Fruit fly (Drosophila melanogaster): ENCODE results near the gene CG13994.

Gene CG13994

dm6 chr2L:6047528-6048160, 15.1 kb upstream of the CG13994 start, which contains the start of gene IPIP:
Gene IPIP (plus strand): TSS chr2L:6048002.
- peak in 1 of 2 experiments; percentile 38 for TF ChIP-seq CTCF (optimal IDR thresholded peaks at IDR 0.05)
- TF ChIP-seq CG8478 (optimal IDR thresholded peaks at IDR 0.05) = no peak

- TF ChIP-seq CTCF (optimal IDR thresholded peaks at IDR 0.05) (no peak), CG8478 (optimal IDR thresholded peaks at IDR 0.05) (no peak)
Measured at dm6 chr2L:6048542-6048941, 14.2 kb upstream of the CG13994 start, which contains the start of the genes CG34179 and slmo. Gene CG34179 (minus strand): TSS chr2L:6048706. Gene slmo (minus strand): TSS chr2L:6048706.

- TF ChIP-seq CG8478 (optimal IDR thresholded peaks at IDR 0.05) (no peak), CTCF (optimal IDR thresholded peaks at IDR 0.05) (peak in 1 of 2 experiments; percentile 20)
Measured at dm6 chr2L:6050575-6050974, 12.2 kb upstream of the CG13994 start, which contains the start of gene CG9135. Gene CG9135 (plus strand): TSS chr2L:6050800.

DNA sequence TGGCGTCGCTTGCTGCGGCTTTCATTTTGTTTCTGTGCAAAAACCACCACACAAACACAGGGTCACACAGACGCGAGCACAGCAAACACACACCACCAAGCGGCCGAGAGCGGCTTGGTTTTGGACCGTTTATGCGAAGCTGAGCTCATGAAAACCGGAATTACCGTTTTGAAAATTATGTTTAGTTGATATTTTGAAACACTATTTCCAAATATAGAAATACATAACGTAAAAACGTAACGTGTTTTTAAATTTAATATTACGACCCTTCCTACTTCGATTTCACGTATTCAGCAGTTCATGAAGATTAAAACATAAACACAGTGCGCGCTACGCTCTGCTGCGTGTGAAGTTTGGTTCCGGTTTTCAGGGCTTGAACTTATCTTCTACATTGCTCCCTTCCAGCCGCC, 11.6 kb upstream of the CG13994 start:
- no peak for TF ChIP-seq CG8478 (optimal IDR thresholded peaks at IDR 0.05)
- TF ChIP-seq CTCF (optimal IDR thresholded peaks at IDR 0.05) = no peak

DNA sequence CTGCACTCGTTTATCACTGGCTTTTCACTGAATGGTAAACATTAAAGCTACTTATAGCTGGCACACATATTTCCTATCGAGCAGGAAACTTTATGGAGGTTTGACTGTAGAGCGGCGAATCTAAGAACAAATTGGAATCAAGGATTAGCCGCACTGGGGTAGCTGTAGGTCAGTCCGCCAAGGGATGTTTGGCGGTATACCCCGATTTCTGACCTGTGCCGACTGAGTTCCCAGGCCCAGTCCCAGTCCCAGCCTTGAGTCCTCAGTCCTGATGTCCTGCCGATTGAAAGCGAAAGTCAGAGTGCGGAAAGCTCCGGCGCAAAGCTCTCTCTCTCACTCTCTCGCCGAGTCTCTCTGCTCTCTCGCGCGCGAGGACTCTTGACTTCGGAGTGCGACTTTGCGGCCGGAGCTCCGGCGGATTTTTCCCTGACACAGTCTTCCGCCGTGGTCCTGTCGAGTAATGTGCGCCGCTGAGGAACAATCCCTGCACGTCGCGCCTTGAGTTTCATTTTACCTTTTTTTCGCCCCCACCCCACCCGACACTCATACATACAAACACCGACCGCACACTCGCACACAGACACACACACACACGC, 8.8 kb upstream of the CG13994 start, which contains the start of gene CG13995:
CG13995 (plus strand) TSS at position 429 of the 596 bp plus-strand sequence.
- TF ChIP-seq CTCF (optimal IDR thresholded peaks at IDR 0.05) (no peak), CG8478 (optimal IDR thresholded peaks at IDR 0.05) (no peak)

- TF ChIP-seq CTCF (optimal IDR thresholded peaks at IDR 0.05) = no peak
- no peak for TF ChIP-seq CG8478 (optimal IDR thresholded peaks at IDR 0.05)
Measured at dm6 chr2L:6060210-6060609, 2.6 kb upstream of the CG13994 start, which contains the start of gene CG34180. Gene CG34180 (plus strand): TSS chr2L:6060510.

DNA sequence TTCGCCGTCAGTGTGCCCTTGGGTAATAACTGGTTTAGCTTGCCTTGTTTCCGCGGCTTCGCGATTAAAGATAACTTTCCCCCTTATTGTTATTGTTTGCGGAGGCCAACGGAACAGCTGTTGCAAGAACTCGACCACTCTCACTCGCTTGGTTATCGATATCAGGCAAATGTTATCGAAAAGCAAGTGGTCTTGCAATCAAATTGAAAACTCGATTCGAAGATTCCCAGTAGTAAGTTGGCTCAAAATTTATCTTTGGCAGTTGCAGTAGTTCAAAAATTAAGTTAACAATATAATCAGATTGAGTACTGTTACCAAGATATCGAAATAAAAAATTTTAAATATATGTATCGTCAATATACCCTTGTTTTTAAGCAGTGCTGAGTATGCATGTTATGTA, 3.0 kb downstream of the CG13994 start, which contains the start of the genes Fbw5 and CG9147:
Fbw5 (minus strand) TSS at position 131 of the 400 bp plus-strand sequence.
CG9147 (plus strand) TSS at position 175 of the 400 bp plus-strand sequence.
- TF ChIP-seq CTCF (optimal IDR thresholded peaks at IDR 0.05) = no peak
- TF ChIP-seq CG8478 (optimal IDR thresholded peaks at IDR 0.05) = no peak

DNA sequence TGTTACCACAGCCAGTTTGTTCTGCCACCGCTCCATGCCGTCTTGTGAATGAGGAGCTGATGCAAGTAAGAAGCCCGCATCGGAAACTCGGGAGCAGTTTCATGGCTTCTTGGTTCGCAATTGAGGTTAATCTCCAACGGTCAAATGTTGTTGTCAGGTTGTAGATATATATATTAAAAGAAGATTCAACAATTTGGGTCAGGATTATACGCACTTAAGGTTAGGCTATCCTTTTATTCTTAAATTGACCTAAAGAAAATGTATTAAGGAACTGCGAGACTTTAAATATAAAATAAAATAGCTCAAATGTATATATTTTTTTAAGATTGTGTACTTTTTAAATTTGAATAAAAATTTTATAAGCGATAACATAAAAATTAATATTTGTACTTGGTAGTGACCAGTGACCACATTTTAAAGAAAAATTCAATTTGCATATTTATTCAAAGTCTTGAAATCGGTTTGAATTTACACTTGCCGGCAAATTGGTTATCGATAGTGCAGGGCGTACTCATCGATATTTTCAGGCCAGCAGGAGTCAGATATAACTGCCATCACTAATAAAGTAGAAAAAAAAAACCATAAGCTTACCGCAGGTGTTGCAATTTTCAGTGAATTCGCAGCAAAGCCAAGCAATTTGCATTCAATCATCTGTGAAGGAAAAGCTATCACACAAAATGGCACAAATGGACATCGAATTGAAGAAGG, 5.9 kb downstream of the CG13994 start, which contains the start of the genes CG9150 and Pfdn1:
CG9150 (minus strand) TSS at position 51 of the 708 bp plus-strand sequence.
Pfdn1 (plus strand) TSS at position 536 of the 708 bp plus-strand sequence.
- TF ChIP-seq CG8478 (optimal IDR thresholded peaks at IDR 0.05) (no peak), CTCF (optimal IDR thresholded peaks at IDR 0.05) (no peak)

DNA sequence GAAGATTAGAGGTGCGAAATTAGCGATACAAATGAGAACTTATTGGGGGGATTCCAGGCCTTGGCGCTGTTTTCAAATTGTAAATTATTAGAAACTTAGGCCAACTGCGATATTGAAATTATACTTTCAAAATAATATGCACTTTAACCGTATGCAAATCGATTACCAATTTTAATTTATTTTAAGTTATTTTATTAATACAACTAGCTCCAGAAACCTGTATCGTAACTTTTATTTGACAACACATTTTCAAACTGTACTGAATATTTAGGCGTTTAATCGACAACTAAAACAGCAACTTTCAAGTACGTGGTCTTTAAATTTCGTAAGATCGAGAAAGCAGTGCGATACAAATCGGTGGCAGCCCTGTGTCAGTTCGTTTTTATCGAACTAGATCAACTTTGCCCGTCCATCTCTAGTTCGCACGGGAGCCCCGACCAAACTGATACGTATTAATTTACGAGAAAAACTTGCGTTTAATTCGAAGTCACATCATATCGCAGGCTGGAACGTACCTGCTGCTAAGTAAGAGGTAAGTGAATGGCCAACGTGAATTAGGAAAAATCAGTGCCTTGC, 8.0 kb downstream of the CG13994 start, which contains the start of the genes CG9154 and Kr-h2:
CG9154 (minus strand) TSS at position 31 of the 576 bp plus-strand sequence.
Kr-h2 (plus strand) TSS at position 335 of the 576 bp plus-strand sequence.
- TF ChIP-seq CTCF (optimal IDR thresholded peaks at IDR 0.05) = peak in 1 of 2 experiments; percentile 37
- TF ChIP-seq CG8478 (optimal IDR thresholded peaks at IDR 0.05) = no peak

DNA sequence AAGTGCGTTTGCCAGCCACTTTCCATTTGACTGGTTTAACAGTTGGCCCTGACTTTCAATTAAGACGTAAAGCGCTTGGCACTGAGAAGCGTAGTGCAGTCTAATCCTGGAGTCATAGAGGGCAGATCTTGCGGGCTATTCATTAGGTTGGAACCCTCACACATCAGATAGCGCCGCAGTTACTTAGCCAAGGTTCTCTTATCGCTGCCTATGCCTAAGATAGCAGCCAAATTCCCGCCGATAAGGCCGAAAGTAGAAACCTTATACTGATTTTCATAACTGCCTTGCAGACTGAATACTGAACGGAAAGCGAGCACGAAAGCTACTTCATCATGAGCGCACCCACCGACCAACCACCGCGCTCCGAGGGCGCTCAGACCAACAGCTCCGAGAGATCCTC, 9.3 kb downstream of the CG13994 start:
- no peak for TF ChIP-seq CG8478 (optimal IDR thresholded peaks at IDR 0.05)
- TF ChIP-seq CTCF (optimal IDR thresholded peaks at IDR 0.05) = no peak

dm6 chr2L:6073894-6074293, 11.1 kb downstream of the CG13994 start:
- TF ChIP-seq CTCF (optimal IDR thresholded peaks at IDR 0.05) (no peak), CG8478 (optimal IDR thresholded peaks at IDR 0.05) (no peak)

DNA sequence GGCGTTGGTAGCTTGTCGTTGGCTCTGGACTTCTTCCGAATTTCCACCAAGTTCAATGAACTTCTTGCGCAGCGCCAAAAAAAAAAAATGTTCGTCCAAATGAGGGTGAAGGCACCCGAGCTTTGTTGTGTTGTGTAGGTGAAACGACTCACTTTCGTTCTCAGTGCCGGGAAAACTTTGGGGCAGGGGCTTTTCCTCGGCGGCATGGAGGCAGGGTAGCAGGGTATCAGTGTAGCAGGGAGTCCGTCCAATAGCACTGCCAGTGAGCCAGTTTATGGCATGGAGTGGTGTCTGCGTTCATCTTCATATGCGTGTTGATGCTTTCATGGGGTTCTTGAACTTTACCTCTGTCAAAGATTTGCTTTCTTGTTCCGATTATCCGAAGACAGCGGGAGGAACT, 11.5 kb downstream of the CG13994 start:
- TF ChIP-seq CTCF (optimal IDR thresholded peaks at IDR 0.05) = no peak
- no peak for TF ChIP-seq CG8478 (optimal IDR thresholded peaks at IDR 0.05)

dm6 chr2L:6075345-6075744, 12.6 kb downstream of the CG13994 start:
- TF ChIP-seq CG8478 (optimal IDR thresholded peaks at IDR 0.05) (no peak), CTCF (optimal IDR thresholded peaks at IDR 0.05) (no peak)

DNA sequence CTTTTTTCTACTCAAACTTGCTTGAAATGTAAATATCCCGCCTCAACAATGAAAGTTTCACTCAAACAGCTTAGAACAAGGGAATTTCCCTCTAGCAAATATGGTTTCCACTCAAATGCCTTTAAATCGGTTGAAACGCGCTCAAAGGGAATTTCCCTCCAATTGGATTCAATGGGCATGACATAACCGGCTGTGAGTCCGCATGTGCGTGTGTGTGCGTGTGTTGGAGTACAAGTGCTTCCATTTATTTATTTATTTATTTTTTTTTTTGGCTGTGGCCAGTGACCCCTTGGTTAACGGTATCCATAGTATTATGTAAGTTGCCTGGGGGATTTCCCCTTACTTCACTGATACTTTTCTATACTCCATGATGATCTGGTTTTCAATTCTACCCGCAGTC, 13.4 kb downstream of the CG13994 start:
- TF ChIP-seq CTCF (optimal IDR thresholded peaks at IDR 0.05) (no peak), CG8478 (optimal IDR thresholded peaks at IDR 0.05) (no peak)

Measured in S2 (cell line).